Worm (Caenorhabditis elegans): Measurements from ENCODE around the gene cpsf-4.

DNA sequence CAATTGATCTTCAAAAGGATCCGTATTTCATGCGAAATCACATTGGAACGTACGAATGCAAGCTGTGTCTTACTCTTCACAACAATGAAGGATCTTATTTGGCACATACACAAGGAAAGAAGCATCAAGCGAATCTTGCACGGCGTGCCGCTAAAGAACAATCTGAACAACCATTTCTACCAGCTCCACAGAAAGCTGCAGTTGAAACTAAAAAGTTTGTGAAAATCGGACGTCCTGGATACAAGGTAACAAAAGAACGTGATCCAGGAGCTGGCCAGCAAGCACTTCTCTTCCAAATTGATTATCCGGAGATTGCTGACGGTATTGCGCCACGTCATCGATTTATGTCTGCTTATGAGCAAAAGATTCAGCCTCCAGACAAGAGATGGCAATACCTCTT lies 8.7 kb downstream of the cpsf-4 start:
- TF ChIP-seq dao-5 (tag; optimal IDR thresholded peaks at IDR 0.05) (no peak), him-1 (tag; optimal IDR thresholded peaks at IDR 0.05) (no peak)
